Worm (Caenorhabditis elegans) whole organism, L1 larva: ENCODE results near the gene sid-2.

Source experiments
- C16A3.4 ChIP-seq: fragments of 150-350 bp; optimal IDR thresholded peaks from 2 replicates; lab custom pipeline; 2014; ENCODE audit warnings: missing biosample characterization, missing genetic modification characterization
- ceh-63 ChIP-seq: fragments of 200-800 bp; sonication (Bioruptor generic); optimal IDR thresholded peaks from 2 replicates; lab custom pipeline; 2018; ENCODE audit warnings: mild to moderate bottlenecking, missing genetic modification characterization, missing compliant biosample characterization
- efl-1 ChIP-seq, 4 experiments: fragments of 150-350 bp; optimal IDR thresholded peaks in 3 of 4; peaks in 1 of 4; 1 replicate in 1 of 4; 2 replicates in 3 of 4; lab custom pipeline; 2014; ENCODE audit warnings: missing biosample characterization in 2 of 4, missing genetic modification characterization in 2 of 4, missing genetic modification reagents in 2 of 4
- lin-15B ChIP-seq: fragments of 150-350 bp; sonication (generic microtip); optimal IDR thresholded peaks from 3 replicates; lab custom pipeline; 2014; ENCODE audit warnings: missing biosample characterization, missing genetic modification characterization
- nhr-77 ChIP-seq: fragments of 150-350 bp; optimal IDR thresholded peaks from 2 replicates; lab custom pipeline; 2014; ENCODE audit warnings: missing biosample characterization, missing genetic modification characterization

The sid-2 gene

DNA sequence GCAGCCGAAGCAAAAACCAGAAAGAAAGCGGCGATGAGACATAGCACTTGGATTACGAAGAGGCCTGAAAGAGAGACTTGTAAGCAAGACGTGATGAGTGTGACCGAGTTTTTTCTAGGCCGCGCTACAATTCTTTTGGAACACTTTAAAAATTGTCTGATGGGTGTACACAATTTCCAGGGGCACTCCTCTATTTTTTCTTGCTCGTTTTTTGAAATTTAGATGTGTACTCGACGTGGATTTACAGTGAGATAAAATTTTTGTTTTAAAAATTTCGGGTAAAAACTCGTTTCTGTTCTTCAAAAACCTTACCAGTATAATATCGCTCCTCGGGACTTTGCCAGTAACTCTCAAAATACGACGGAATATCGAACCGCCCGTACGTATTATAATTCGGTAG, 50.5 kb downstream of the sid-2 start:
- TF ChIP-seq C16A3.4 (tag; lab: Kevin White, UChicago) (no peak), lin-15B (tag; lab: Kevin White, UChicago) (no peak), efl-1 (optimal IDR thresholded peaks at IDR 0.05; lab: Kevin White, UChicago) (no peak), efl-1 (GFP tag; optimal IDR thresholded peaks at IDR 0.05 in 1 of 2; lab: Kevin White, UChicago) (peak in 1 of 2 experiments; percentile 14), ceh-63 (GFP tag; lab: Kevin White, UChicago) (no peak)

DNA sequence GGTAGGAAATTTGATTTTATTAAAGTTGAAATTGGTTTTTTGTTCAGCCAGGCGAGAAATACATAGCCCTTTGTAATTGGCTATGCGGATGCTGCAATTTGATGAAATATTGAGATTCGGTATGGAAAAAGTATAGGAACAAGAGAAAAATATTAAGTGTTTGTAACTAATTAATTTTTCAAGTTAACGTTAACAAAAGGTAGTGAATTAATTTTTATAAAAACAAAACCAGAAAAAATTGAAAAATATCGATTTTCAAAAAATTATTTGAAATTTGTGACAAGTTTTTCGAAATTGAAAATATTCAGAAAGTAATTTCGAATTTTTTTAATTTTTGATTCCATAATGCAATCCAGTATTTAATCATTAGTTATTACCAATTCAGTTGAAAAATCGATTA, 52.3 kb downstream of the sid-2 start, which contains the start of gene W06F12.2:
TSS of gene W06F12.2 (minus strand) at position 101 of the 400 bp plus-strand sequence.
- TF ChIP-seq nhr-77 (tag; lab: Kevin White, UChicago): no peak
